Worm (Caenorhabditis elegans) whole organism, L4/young adult: Measurements from ENCODE around the gene pqn-51.

Source experiments
- dao-5 ChIP-seq: sonication (generic microtip); optimal IDR thresholded peaks from 2 replicates; lab custom pipeline; 2016; ENCODE audit warnings: missing genotype, missing genetic modification characterization, moderate library complexity, missing compliant biosample characterization
- him-1 ChIP-seq: sonication (generic microtip); optimal IDR thresholded peaks from 2 replicates; lab custom pipeline; 2016; ENCODE audit warnings: missing genotype, missing genetic modification reagents, missing genetic modification characterization, missing compliant biosample characterization

DNA sequence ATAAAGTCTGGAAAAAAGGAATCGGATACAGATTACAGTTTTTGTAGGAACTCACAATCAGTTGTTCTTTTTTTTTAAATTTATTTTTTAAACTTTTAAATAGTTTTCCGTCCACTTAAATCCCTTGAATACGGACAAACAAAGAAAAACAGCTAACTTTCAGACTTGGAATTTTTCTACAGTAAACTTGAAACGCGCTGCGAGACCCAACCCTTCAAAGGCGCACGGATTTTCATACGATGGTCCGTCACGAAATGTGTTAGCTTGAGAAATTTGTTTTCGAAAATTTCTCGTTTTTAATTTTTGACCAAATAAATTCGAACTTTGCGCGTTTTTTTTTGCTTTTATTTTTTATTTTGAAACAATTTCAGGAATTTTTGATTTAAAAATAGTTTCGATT is 2.8 kb upstream of the pqn-51 start:
- no peak for TF ChIP-seq him-1 (tag; lab: Kevin White, UChicago)
- no peak for TF ChIP-seq dao-5 (tag; lab: Kevin White, UChicago)
